Worm (Caenorhabditis elegans) whole organism, L4 larva: ENCODE data around the gene irld-24.
"Not testable (repeated sequence)": the region's sequence is repeated elsewhere in the genome, so short reads cannot be mapped to it uniquely, and the experiment has no call there.

Experiments
- D1046.2 ChIP-seq: fragments of 200-800 bp; sonication (Bioruptor generic); IDR thresholded peaks from 2 replicates; pipeline ENCODE4 v1.3.6; 2022; ENCODE audit warnings: missing genetic modification characterization, missing compliant biosample characterization
- F26F4.8 ChIP-seq: fragments of 200-800 bp; sonication (Bioruptor generic); conservative IDR thresholded peaks from 2 replicates; pipeline ENCODE4 v1.3.6; 2022; ENCODE audit warnings: missing genetic modification characterization, missing compliant biosample characterization
- F44E2.7 ChIP-seq: fragments of 200-800 bp; sonication (Bioruptor generic); IDR thresholded peaks from 2 replicates; pipeline ENCODE4 v2.1.2; 2022; ENCODE audit warnings: missing genetic modification characterization, missing compliant biosample characterization
- R02D3.7 ChIP-seq: fragments of 150-350 bp; sonication (generic microtip); optimal IDR thresholded peaks from 3 replicates; lab custom pipeline; 2014; ENCODE audit warnings: missing biosample characterization, missing genetic modification characterization
- T26A8.4 ChIP-seq: fragments of 200-800 bp; sonication (Bioruptor generic); IDR thresholded peaks from 2 replicates; pipeline ENCODE4 v1.3.6; 2022; ENCODE audit warnings: missing genetic modification characterization, missing compliant biosample characterization
- Y105C5A.15 ChIP-seq: fragments of 200-800 bp; sonication (Bioruptor generic); IDR thresholded peaks from 2 replicates; pipeline ENCODE4 v1.3.6; 2022; ENCODE audit warnings: missing genetic modification characterization, missing compliant biosample characterization
- Y48G9A.11 ChIP-seq: fragments of 200-800 bp; sonication (Bioruptor generic); IDR thresholded peaks from 2 replicates; pipeline ENCODE4 v1.3.6; 2022; ENCODE audit warnings: missing genetic modification reagents, missing genetic modification characterization, missing compliant biosample characterization
- Y5F2A.4 ChIP-seq: fragments of 200-800 bp; sonication (Bioruptor generic); optimal IDR thresholded peaks from 2 replicates; lab custom pipeline; 2018; ENCODE audit warnings: mild to moderate bottlenecking, missing genetic modification characterization, missing compliant biosample characterization
- ZK337.2 ChIP-seq: fragments of 200-800 bp; sonication (Bioruptor generic); IDR thresholded peaks from 2 replicates; pipeline ENCODE4 v1.3.6; 2022; ENCODE audit warnings: missing genetic modification reagents, missing genetic modification characterization, missing compliant biosample characterization
- arid-1 ChIP-seq: fragments of 200-800 bp; sonication (Bioruptor generic); conservative IDR thresholded peaks from 2 replicates; pipeline ENCODE4 v1.3.6; 2022; ENCODE audit warnings: missing genetic modification reagents, missing genetic modification characterization, missing compliant biosample characterization
- ceh-20 ChIP-seq: fragments of 200-800 bp; sonication (Bioruptor generic); IDR thresholded peaks from 2 replicates; pipeline ENCODE4 v1.3.6; 2022; ENCODE audit warnings: missing genetic modification reagents, missing genetic modification characterization, missing compliant biosample characterization
- ceh-44 ChIP-seq: fragments of 200-800 bp; sonication (Bioruptor generic); IDR thresholded peaks from 2 replicates; pipeline ENCODE4 v1.3.6; 2022; ENCODE audit warnings: missing genetic modification reagents, missing genetic modification characterization, missing compliant biosample characterization
- ceh-62 ChIP-seq: sonication (generic microtip); optimal IDR thresholded peaks from 2 replicates; lab custom pipeline; 2017; ENCODE audit warnings: missing biosample characterization, missing genetic modification characterization
- ctbp-1 ChIP-seq: fragments of 200-800 bp; sonication (Bioruptor generic); IDR thresholded peaks from 2 replicates; pipeline ENCODE4 v1.3.6; 2022; ENCODE audit warnings: missing genetic modification reagents, missing genetic modification characterization, missing compliant biosample characterization
- dmd-6 ChIP-seq: fragments of 200-800 bp; sonication (Bioruptor generic); IDR thresholded peaks from 2 replicates; pipeline ENCODE4 v1.3.6; 2022; ENCODE audit warnings: missing genetic modification reagents, missing genetic modification characterization, missing compliant biosample characterization
- dmd-8 ChIP-seq: fragments of 200-800 bp; sonication (Bioruptor generic); IDR thresholded peaks from 2 replicates; pipeline ENCODE4 v1.3.6; 2022; ENCODE audit warnings: missing genetic modification characterization, missing compliant biosample characterization
- dmd-9 ChIP-seq: fragments of 200-800 bp; sonication (Bioruptor generic); IDR thresholded peaks from 2 replicates; pipeline ENCODE4 v1.3.6; 2022; ENCODE audit warnings: missing genetic modification reagents, missing genetic modification characterization, missing compliant biosample characterization
- egl-43 ChIP-seq: fragments of 200-800 bp; sonication (Bioruptor generic); IDR thresholded peaks from 2 replicates; pipeline ENCODE4 v1.3.6; 2022; ENCODE audit warnings: missing genetic modification reagents, missing genetic modification characterization, missing compliant biosample characterization
- hif-1 ChIP-seq, 2 experiments: sonication (generic microtip); optimal IDR thresholded peaks; 2 replicates each; lab custom pipeline; 2016 to 2017; ENCODE audit warnings: missing compliant biosample characterization in 2 of 2, missing genetic modification characterization in 2 of 2, missing genetic modification reagents in 2 of 2, missing genotype in 2 of 2, mild to moderate bottlenecking in 1 of 2
- hmg-1.1 ChIP-seq: fragments of 200-800 bp; sonication (Bioruptor generic); IDR thresholded peaks from 2 replicates; pipeline ENCODE4 v1.3.6; 2022; ENCODE audit warnings: missing genetic modification reagents, missing genetic modification characterization, missing compliant biosample characterization
- lim-7 ChIP-seq: fragments of 200-800 bp; sonication (Bioruptor generic); IDR thresholded peaks from 2 replicates; pipeline ENCODE4 v1.3.6; 2022; ENCODE audit warnings: missing genetic modification characterization, missing compliant biosample characterization
- lin-1 ChIP-seq: fragments of 200-800 bp; sonication (Bioruptor generic); IDR thresholded peaks from 2 replicates; pipeline ENCODE4 v1.3.6; 2022; ENCODE audit warnings: missing genetic modification reagents, missing genetic modification characterization, missing compliant biosample characterization
- lin-15B ChIP-seq: fragments of 150-350 bp; sonication (generic microtip); optimal IDR thresholded peaks from 3 replicates; lab custom pipeline; 2014; ENCODE audit warnings: missing biosample characterization, missing genetic modification characterization
- lin-29 ChIP-seq: fragments of 200-800 bp; sonication (Bioruptor generic); IDR thresholded peaks from 2 replicates; pipeline ENCODE4 v1.3.6; 2022; ENCODE audit warnings: missing genetic modification reagents, missing genetic modification characterization, missing compliant biosample characterization
- lin-38 ChIP-seq: fragments of 200-800 bp; sonication (Bioruptor generic); IDR thresholded peaks from 2 replicates; pipeline ENCODE4 v1.3.6; 2022; ENCODE audit warnings: missing genetic modification reagents, missing genetic modification characterization, missing compliant biosample characterization
- lsy-2 ChIP-seq, 2 experiments: fragments of 150-350 bp in 1 of 2; sonication (generic microtip) in 1 of 2; optimal IDR thresholded peaks; 2 replicates each; lab custom pipeline; 2014 to 2017; ENCODE audit warnings: missing biosample characterization in 2 of 2, missing genetic modification characterization in 2 of 2
- madf-5 ChIP-seq, 2 experiments: fragments of 200-800 bp; sonication (Bioruptor generic); IDR thresholded peaks; 2 replicates each; pipeline ENCODE4 v1.3.6; 2022; ENCODE audit warnings: missing compliant biosample characterization in 2 of 2, missing genetic modification characterization in 2 of 2
- madf-9 ChIP-seq: fragments of 200-800 bp; sonication (Bioruptor generic); conservative IDR thresholded peaks from 2 replicates; pipeline ENCODE4 v1.3.6; 2022; ENCODE audit warnings: missing genetic modification reagents, missing genetic modification characterization, missing compliant biosample characterization
- mdt-29 ChIP-seq: fragments of 200-800 bp; sonication (Bioruptor generic); IDR thresholded peaks from 2 replicates; pipeline ENCODE4 v1.3.6; 2022; ENCODE audit warnings: missing genetic modification reagents, missing genetic modification characterization, missing compliant biosample characterization
- mes-2 ChIP-seq: sonication (generic microtip); optimal IDR thresholded peaks from 2 replicates; lab custom pipeline; 2016; ENCODE audit warnings: missing genotype, mild to moderate bottlenecking, missing genetic modification characterization, missing compliant biosample characterization; ENCODE audit not compliant: poor library complexity, severe bottlenecking
- mxl-2 ChIP-seq: fragments of 200-800 bp; sonication (Bioruptor generic); conservative IDR thresholded peaks from 2 replicates; pipeline ENCODE4 v1.3.6; 2022; ENCODE audit warnings: missing genetic modification reagents, missing genetic modification characterization, missing compliant biosample characterization
- nhr-41 ChIP-seq: fragments of 200-800 bp; sonication (Bioruptor generic); IDR thresholded peaks from 2 replicates; pipeline ENCODE4 v1.3.6; 2022; ENCODE audit warnings: missing genetic modification reagents, missing genetic modification characterization, missing compliant biosample characterization
- nhr-42 ChIP-seq: fragments of 200-800 bp; sonication (Bioruptor generic); IDR thresholded peaks from 2 replicates; pipeline ENCODE4 v1.3.6; 2022; ENCODE audit warnings: missing genetic modification characterization, missing compliant biosample characterization
- pha-4 ChIP-seq, 2 experiments: fragments of 150-350 bp in 1 of 2; fragments of 200-800 bp in 1 of 2; sonication (Bioruptor generic) in 1 of 2; IDR thresholded peaks in 1 of 2; optimal IDR thresholded peaks in 1 of 2; 2 replicates each; pipeline versions ENCODE4 v1.3.6 to Lab custom; 2014 to 2022; ENCODE audit warnings: missing genetic modification characterization in 2 of 2, missing genetic modification reagents in 2 of 2, missing biosample characterization in 1 of 2, missing compliant biosample characterization in 1 of 2
- php-3 ChIP-seq: fragments of 200-800 bp; sonication (Bioruptor generic); IDR thresholded peaks from 2 replicates; pipeline ENCODE4 v1.3.6; 2022; ENCODE audit warnings: missing genetic modification reagents, missing genetic modification characterization, missing compliant biosample characterization
- saeg-2 ChIP-seq: fragments of 200-800 bp; sonication (Bioruptor generic); IDR thresholded peaks from 2 replicates; pipeline ENCODE4 v1.3.6; 2022; ENCODE audit warnings: missing genetic modification reagents, missing genetic modification characterization, missing compliant biosample characterization
- sdz-12 ChIP-seq: fragments of 200-800 bp; sonication (Bioruptor generic); optimal IDR thresholded peaks from 2 replicates; lab custom pipeline; 2018; ENCODE audit warnings: mild to moderate bottlenecking, missing genetic modification characterization, missing compliant biosample characterization
- set-16 ChIP-seq: fragments of 200-800 bp; sonication (Bioruptor generic); IDR thresholded peaks from 2 replicates; pipeline ENCODE4 v1.3.6; 2022; ENCODE audit warnings: missing genetic modification reagents, missing genetic modification characterization, missing compliant biosample characterization
- snpc-1.2 ChIP-seq: fragments of 200-800 bp; sonication (Bioruptor generic); IDR thresholded peaks from 2 replicates; pipeline ENCODE4 v1.3.6; 2022; ENCODE audit warnings: missing genetic modification reagents, missing genetic modification characterization, missing compliant biosample characterization
- spr-1 ChIP-seq: sonication (generic microtip); optimal IDR thresholded peaks from 2 replicates; lab custom pipeline; 2016; ENCODE audit warnings: mild to moderate bottlenecking, missing genetic modification characterization, missing compliant biosample characterization
- tra-1 ChIP-seq: fragments of 200-800 bp; sonication (Bioruptor generic); IDR thresholded peaks from 2 replicates; pipeline ENCODE4 v1.3.6; 2022; ENCODE audit warnings: missing genetic modification reagents, missing genetic modification characterization, missing compliant biosample characterization
- unc-39 ChIP-seq: sonication (generic microtip); optimal IDR thresholded peaks from 2 replicates; lab custom pipeline; 2017; ENCODE audit warnings: missing biosample characterization, missing genetic modification characterization
- vab-7 ChIP-seq: fragments of 200-800 bp; sonication (Bioruptor generic); IDR thresholded peaks from 2 replicates; pipeline ENCODE4 v1.3.6; 2022; ENCODE audit warnings: missing genetic modification reagents, missing genetic modification characterization, missing compliant biosample characterization
- zfp-3 ChIP-seq: fragments of 200-800 bp; sonication (Bioruptor generic); conservative IDR thresholded peaks from 2 replicates; pipeline ENCODE4 v1.3.6; 2022; ENCODE audit warnings: missing genetic modification reagents, missing genetic modification characterization, missing compliant biosample characterization

Gene irld-24

DNA sequence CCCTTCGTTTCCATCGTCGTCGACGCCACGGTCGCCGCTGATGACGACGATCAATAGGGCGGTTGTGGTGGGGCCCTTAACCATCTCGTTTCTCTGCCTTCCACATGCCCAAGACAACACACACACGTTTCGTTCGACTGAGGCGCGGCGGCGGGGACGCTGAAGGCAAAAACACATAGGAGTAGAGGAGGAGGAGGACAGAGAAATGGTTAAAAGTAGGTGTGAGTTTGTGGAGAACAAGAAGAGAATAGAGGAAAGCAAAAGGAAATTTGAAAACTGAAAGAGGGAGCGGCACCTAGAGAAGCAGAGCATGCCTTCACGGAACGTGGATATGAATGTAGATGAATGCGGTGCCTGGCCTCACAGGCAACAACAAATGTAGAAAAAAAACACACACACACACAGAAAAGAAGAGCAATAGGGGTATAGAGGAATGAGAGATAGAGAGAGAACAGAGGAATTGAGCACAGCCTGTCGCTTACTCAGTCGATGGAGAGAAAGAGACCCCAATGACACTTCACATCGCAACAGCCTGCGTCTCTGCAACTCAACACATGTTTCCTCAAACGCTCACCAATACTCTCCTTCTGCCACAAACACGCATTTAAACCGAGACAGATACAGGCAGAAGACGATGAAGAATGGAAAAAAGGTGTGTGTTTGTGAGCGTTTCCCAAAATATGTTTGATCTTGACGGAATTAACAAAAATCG is 17.0 kb upstream of the irld-24 start (continued):
- no peak for TF ChIP-seq D1046.2 (GFP tag; lab: Robert Waterston, UW)
- TF ChIP-seq lsy-2 (tag; optimal IDR thresholded peaks at IDR 0.05; lab: Kevin White, UChicago), result peak; percentile 78 to 80
- peak; percentile 23 to 73 for TF ChIP-seq hif-1 (tag; optimal IDR thresholded peaks at IDR 0.05; lab: Kevin White, UChicago)
- TF ChIP-seq R02D3.7 (tag; lab: Kevin White, UChicago), result no peak
- TF ChIP-seq madf-5 (GFP tag; IDR thresholded peaks at IDR 0.05; lab: Robert Waterston, UW), result 0 out of 4 replicates have a peak, but pooled peaks of 1 of the 2 experiments have one; percentile 5
- TF ChIP-seq ceh-44, result no peak
- TF ChIP-seq ceh-62, result no peak
- TF ChIP-seq unc-39, result no peak
- no peak for TF ChIP-seq sdz-12 (GFP tag; lab: Kevin White, UChicago)
- peak; percentile 47 for TF ChIP-seq spr-1
- TF ChIP-seq lin-15B (tag; lab: Kevin White, UChicago), result no peak
- TF ChIP-seq Y5F2A.4 (GFP tag; lab: Kevin White, UChicago), result no peak
- TF ChIP-seq set-16, result peak; percentile 89

ce11 chrX:13973086-13973485 is 13.3 kb upstream of the irld-24 start:
- TF ChIP-seq dmd-9 (GFP tag; lab: Robert Waterston, UW) (peak; percentile 86), lin-29 (peak; percentile 33; the same call in 1 of the 2 replicates), snpc-1.2 (GFP tag; lab: Robert Waterston, UW) (peak; percentile 89), egl-43 (GFP tag; lab: Robert Waterston, UW) (peak; percentile 90), hmg-1.1 (GFP tag; lab: Robert Waterston, UW) (peak; percentile 32; the same call in 1 of the 2 replicates), F44E2.7 (GFP tag; lab: Robert Waterston, UW) (peak; percentile 76; the same call in 1 of the 2 replicates), madf-9 (peak; percentile 68), Y48G9A.11 (GFP tag; lab: Robert Waterston, UW) (peak; percentile 75), lin-1 (peak; percentile 81), F26F4.8 (GFP tag; lab: Robert Waterston, UW) (peak; percentile 94), D1046.2 (GFP tag; lab: Robert Waterston, UW) (0 out of 2 replicates have a peak, but pooled peaks have one; percentile 51), Y105C5A.15 (GFP tag; lab: Robert Waterston, UW) (peak; percentile 62; the same call in 1 of the 2 replicates), pha-4 (GFP tag; IDR thresholded peaks at IDR 0.05; lab: Robert Waterston, UW) (peak; percentile 93), mes-2 (tag; lab: Kevin White, UChicago) (peak; percentile 24), madf-5 (GFP tag; IDR thresholded peaks at IDR 0.05; lab: Robert Waterston, UW) (peak; percentile 77 to 83; a peak in 3 of 4 replicates), ceh-20 (GFP tag; lab: Robert Waterston, UW) (peak; percentile 48; the same call in 1 of the 2 replicates), vab-7 (peak; percentile 72), nhr-42 (GFP tag; lab: Robert Waterston, UW) (peak; percentile 38; the same call in 1 of the 2 replicates), arid-1 (peak; percentile 75), zfp-3 (GFP tag; lab: Robert Waterston, UW) (0 out of 2 replicates have a peak, but pooled peaks have one; percentile 54), mxl-2 (GFP tag; lab: Robert Waterston, UW) (0 out of 2 replicates have a peak, but pooled peaks have one; percentile 48), ctbp-1 (GFP tag; lab: Robert Waterston, UW) (peak; percentile 68; the same call in 1 of the 2 replicates), tra-1 (peak; percentile 93), T26A8.4 (peak; percentile 81), dmd-8 (GFP tag; lab: Robert Waterston, UW) (peak; percentile 90), php-3 (peak; percentile 76), saeg-2 (GFP tag; lab: Robert Waterston, UW) (peak; percentile 47; the same call in 1 of the 2 replicates), ZK337.2 (GFP tag; lab: Robert Waterston, UW) (peak; percentile 52; the same call in 1 of the 2 replicates), nhr-41 (GFP tag; lab: Robert Waterston, UW) (peak; percentile 87), dmd-6 (GFP tag; lab: Robert Waterston, UW) (peak; percentile 52; the same call in 1 of the 2 replicates), mdt-29 (GFP tag; lab: Robert Waterston, UW) (peak; percentile 62; the same call in 1 of the 2 replicates), lim-7 (peak; percentile 96), lin-38 (peak; percentile 74)
- TF ChIP-seq pha-4 (tag; optimal IDR thresholded peaks at IDR 0.05; lab: Kevin White, UChicago), result not testable (repeated sequence)
